Worm (Caenorhabditis elegans): ENCODE results near the gene sri-45.

ce11 chrII:633984-634383 is 27.6 kb downstream of the sri-45 start, which contains the start of gene T04B8.1:
- TF ChIP-seq ztf-4 (tag; optimal IDR thresholded peaks at IDR 0.05) (no peak), ama-1 (optimal IDR thresholded peaks at IDR 0.05) (no peak), ceh-28 (tag; optimal IDR thresholded peaks at IDR 0.05) (no peak), jun-1 (tag; optimal IDR thresholded peaks at IDR 0.05) (no peak), nhr-28 (tag; optimal IDR thresholded peaks at IDR 0.05) (no peak), lin-15B (tag; optimal IDR thresholded peaks at IDR 0.05) (no peak), elt-1 (tag; optimal IDR thresholded peaks at IDR 0.05) (no peak), ceh-82 (tag; optimal IDR thresholded peaks at IDR 0.05) (no peak), nfya-1 (tag; optimal IDR thresholded peaks at IDR 0.05; ENCODE audit: insufficient read depth) (no peak), sea-2 (GFP tag; optimal IDR thresholded peaks at IDR 0.05) (no peak), ztf-11 (tag; optimal IDR thresholded peaks at IDR 0.05) (no peak), aly-2 (tag; optimal IDR thresholded peaks at IDR 0.05) (no peak)
